Worm (Caenorhabditis elegans) whole organism, mixed stage, embryonic: Measurements from ENCODE around the gene T20B12.4.

Source experiments
- lsy-2 ChIP-seq: fragments of 150-350 bp; optimal IDR thresholded peaks from 2 replicates; lab custom pipeline; 2014; ENCODE audit warnings: missing biosample characterization, missing genetic modification characterization
- mep-1 ChIP-seq: fragments of 150-350 bp; optimal IDR thresholded peaks from 2 replicates; lab custom pipeline; 2017; ENCODE audit warnings: missing biosample characterization, missing genetic modification reagents, missing genetic modification characterization, inconsistent platforms
- nhr-237 ChIP-seq: fragments of 150-350 bp; optimal IDR thresholded peaks from 2 replicates; lab custom pipeline; 2014; ENCODE audit warnings: missing biosample characterization, missing genetic modification characterization
- snpc-4 ChIP-seq: fragments of 150-350 bp; optimal IDR thresholded peaks from 2 replicates; lab custom pipeline; 2014; ENCODE audit warnings: missing biosample characterization, missing genetic modification characterization

DNA sequence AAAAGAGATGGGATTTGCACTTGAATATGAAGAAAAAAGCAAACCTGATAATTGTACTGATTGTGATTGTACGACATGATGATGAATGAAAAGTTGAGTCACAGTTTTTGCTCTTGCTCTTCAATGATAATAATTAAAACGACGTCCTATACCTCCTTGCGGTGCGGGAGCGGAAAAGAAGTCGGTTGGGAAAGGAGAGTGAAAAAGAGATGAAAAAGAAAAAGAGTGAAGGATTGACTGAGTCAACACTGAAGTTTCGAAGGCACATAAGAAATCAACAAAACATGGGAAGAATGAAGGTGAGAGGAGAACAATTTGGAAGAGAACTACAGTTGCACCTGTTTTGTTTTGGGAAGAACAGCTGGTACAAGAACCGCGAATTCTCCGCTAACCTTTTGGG is 48.1 kb upstream of the T20B12.4 start, which contains the start of gene F56C9.8:
- TF ChIP-seq nhr-237 (tag; lab: Kevin White, UChicago) (no peak), lsy-2 (tag; lab: Kevin White, UChicago) (no peak), snpc-4 (tag; lab: Kevin White, UChicago) (no peak), mep-1 (tag; lab: Kevin White, UChicago) (no peak)
